Worm (Caenorhabditis elegans) whole organism, L4/young adult: ENCODE measurements around the gene F38B7.2.
"Not testable (repeated sequence)": the region's sequence is repeated elsewhere in the genome, so short reads cannot be mapped to it uniquely, and the experiment has no call there.

Source experiments
- W03F9.2 ChIP-seq: fragments of 150-350 bp; optimal IDR thresholded peaks from 2 replicates; lab custom pipeline; 2014; ENCODE audit warnings: missing biosample characterization, missing genetic modification characterization
- him-1 ChIP-seq: sonication (generic microtip); optimal IDR thresholded peaks from 2 replicates; lab custom pipeline; 2016; ENCODE audit warnings: missing genotype, missing genetic modification reagents, missing genetic modification characterization, missing compliant biosample characterization

ce11 chrV:11504853-11505397 lies 38.8 kb upstream of the F38B7.2 start, which contains the start of the genes C55A6.1 and C55A6.10:
- peak; percentile 56 for TF ChIP-seq W03F9.2 (tag; lab: Kevin White, UChicago)
- TF ChIP-seq him-1 = not testable (repeated sequence)
